Fruit fly (Drosophila melanogaster) whole organism, adult: ENCODE results near the gene Dph3.

ENCODE experiments used
- CG11617 ChIP-seq: fragments of 200-800 bp; sonication (Bioruptor generic); optimal IDR thresholded peaks from 2 replicates; lab custom pipeline; 2017; ENCODE audit warnings: mild to moderate bottlenecking, missing biosample characterization, missing genetic modification reagents, missing genetic modification characterization
- CG12768 ChIP-seq: fragments of 200-800 bp; sonication (Bioruptor generic); optimal IDR thresholded peaks from 2 replicates; lab custom pipeline; 2017; ENCODE audit warnings: missing biosample characterization, missing genetic modification characterization, mild to moderate bottlenecking, moderate library complexity, missing genetic modification reagents
- CG14711 ChIP-seq: fragments of 200-800 bp; sonication (Bioruptor generic); optimal IDR thresholded peaks from 2 replicates; lab custom pipeline; 2018; ENCODE audit warnings: missing biosample characterization, mild to moderate bottlenecking, missing genetic modification characterization, moderate library complexity
- CG1620 ChIP-seq: fragments of 200-800 bp; sonication (Bioruptor generic); optimal IDR thresholded peaks from 2 replicates; lab custom pipeline; 2016; ENCODE audit warnings: missing biosample characterization, missing genetic modification characterization
- CG33017 ChIP-seq: fragments of 200-800 bp; sonication (Bioruptor generic); optimal IDR thresholded peaks from 2 replicates; lab custom pipeline; 2018; ENCODE audit warnings: missing biosample characterization, mild to moderate bottlenecking, missing genetic modification characterization, moderate library complexity
- CG5204 ChIP-seq: fragments of 200-800 bp; sonication (Bioruptor generic); optimal IDR thresholded peaks from 2 replicates; lab custom pipeline; 2016; ENCODE audit warnings: missing biosample characterization, missing genetic modification characterization
- CG7045 ChIP-seq: fragments of 200-800 bp; sonication (Bioruptor generic); optimal IDR thresholded peaks from 2 replicates; lab custom pipeline; 2017; ENCODE audit warnings: missing biosample characterization, mild to moderate bottlenecking, missing genetic modification characterization
- CG7101 ChIP-seq: fragments of 200-800 bp; sonication (Bioruptor generic); optimal IDR thresholded peaks from 2 replicates; lab custom pipeline; 2018; ENCODE audit warnings: missing biosample characterization, mild to moderate bottlenecking, missing genetic modification characterization, moderate library complexity
- Clk ChIP-seq: fragments of 200-800 bp; sonication (Bioruptor generic); optimal IDR thresholded peaks from 2 replicates; lab custom pipeline; 2017; ENCODE audit warnings: missing biosample characterization, missing genetic modification characterization
- Crg-1 ChIP-seq: fragments of 200-800 bp; sonication (Bioruptor generic); optimal IDR thresholded peaks from 2 replicates; lab custom pipeline; 2016; ENCODE audit warnings: missing biosample characterization, missing genetic modification characterization
- Hr96 ChIP-seq: fragments of 200-800 bp; sonication (Bioruptor generic); optimal IDR thresholded peaks from 2 replicates; lab custom pipeline; 2016; ENCODE audit warnings: missing biosample characterization, missing genetic modification characterization
- Mnt ChIP-seq: fragments of 200-800 bp; sonication (Bioruptor generic); optimal IDR thresholded peaks from 2 replicates; lab custom pipeline; 2016; ENCODE audit warnings: missing biosample characterization, mild to moderate bottlenecking, missing genetic modification characterization
- bab1 ChIP-seq: fragments of 200-800 bp; sonication (Bioruptor generic); optimal IDR thresholded peaks from 3 replicates; lab custom pipeline; 2019; ENCODE audit warnings: missing biosample characterization, mild to moderate bottlenecking, missing genetic modification characterization, moderate library complexity
- cic ChIP-seq: fragments of 200-800 bp; sonication (Bioruptor generic); optimal IDR thresholded peaks from 2 replicates; lab custom pipeline; 2017; ENCODE audit warnings: missing biosample characterization, mild to moderate bottlenecking, missing genetic modification characterization, moderate library complexity
- cnc ChIP-seq, 2 experiments: fragments of >200 bp; optimal IDR thresholded peaks; 2 replicates each; lab custom pipeline; 2017
- kay ChIP-seq: fragments of 200-800 bp; sonication (Bioruptor generic); peaks from one replicate; lab custom pipeline; 2016; ENCODE audit warnings: missing biosample characterization, missing genetic modification characterization, borderline replicate concordance
- ovo ChIP-seq: fragments of 200-800 bp; sonication (Bioruptor generic); optimal IDR thresholded peaks from 2 replicates; lab custom pipeline; 2016; ENCODE audit warnings: missing biosample characterization, missing genetic modification characterization
- pad ChIP-seq: fragments of 200-800 bp; sonication (Bioruptor generic); optimal IDR thresholded peaks from 3 replicates; lab custom pipeline; 2017; ENCODE audit warnings: missing biosample characterization, missing genetic modification characterization, mild to moderate bottlenecking, moderate library complexity, missing genetic modification reagents
- tj ChIP-seq: fragments of 200-800 bp; sonication (Bioruptor generic); optimal IDR thresholded peaks from 3 replicates; lab custom pipeline; 2017; ENCODE audit warnings: missing biosample characterization, mild to moderate bottlenecking, missing genetic modification characterization, moderate library complexity
- toe ChIP-seq: fragments of 200-800 bp; sonication (Bioruptor generic); optimal IDR thresholded peaks from 2 replicates; lab custom pipeline; 2016; ENCODE audit warnings: missing biosample characterization, missing genetic modification characterization

The Dph3 gene

DNA sequence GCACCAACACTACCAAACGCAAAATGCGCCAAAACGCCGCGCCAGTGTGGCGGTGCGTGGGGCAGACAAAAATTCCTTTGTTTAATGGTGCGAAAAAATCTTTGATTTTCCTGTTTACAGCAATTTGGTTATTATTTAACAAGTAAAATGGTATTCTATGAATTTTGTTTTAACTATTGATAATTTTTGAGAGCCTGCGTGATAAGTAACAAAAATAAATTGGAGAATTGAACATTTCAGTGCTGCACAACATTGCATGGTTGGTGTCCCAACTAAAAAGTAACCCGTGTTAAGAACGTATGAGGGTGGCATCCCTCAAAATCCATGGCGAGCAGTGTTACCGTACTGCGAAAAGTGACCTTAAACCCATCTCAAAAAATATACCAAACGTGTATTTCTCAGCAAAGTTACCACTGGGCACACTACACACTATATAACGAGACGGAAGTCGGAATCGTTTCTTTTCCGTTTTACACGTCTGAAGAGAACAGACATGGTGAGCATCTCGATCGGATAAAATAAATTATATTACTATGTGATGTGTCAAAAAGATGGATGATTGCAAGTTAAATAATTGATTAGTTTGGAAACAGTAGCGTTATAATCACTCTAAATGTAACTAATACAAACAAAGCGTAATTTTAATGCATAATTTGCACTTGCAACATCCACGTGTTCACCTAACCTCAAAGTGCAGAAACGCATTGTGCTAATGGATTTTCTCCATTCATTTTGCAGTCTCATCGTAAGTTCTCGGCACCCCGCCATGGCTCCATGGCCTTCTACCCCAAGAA is 10.1 kb upstream of the Dph3 start, which contains the start of the genes CG6693 and RpL3:
CG6693 (minus strand) TSS at position 203 of the 794 bp plus-strand sequence.
RpL3 (plus strand) TSS at position 458 of the 794 bp plus-strand sequence.
- TF ChIP-seq pad (GFP tag; lab: Kevin White, UChicago) (peak; percentile 73), tj (GFP tag; lab: Kevin White, UChicago) (peak; percentile 56), cnc (optimal IDR thresholded peaks at IDR 0.05; lab: Kevin White, UChicago) (peak in 1 of 2 experiments; percentile 46), bab1 (GFP tag; lab: Kevin White, UChicago) (peak; percentile 87), toe (GFP tag; lab: Kevin White, UChicago) (peak; percentile 68), CG33017 (peak; percentile 90), ovo (GFP tag; lab: Kevin White, UChicago) (peak; percentile 39), CG14711 (tag; lab: Kevin White, UChicago) (peak; percentile 57), kay (GFP tag; lab: Kevin White, UChicago) (no peak), CG12768 (GFP tag; lab: Kevin White, UChicago) (peak; percentile 85), CG1620 (peak; percentile 73), Mnt (peak; percentile 97), cic (peak; percentile 75), Hr96 (GFP tag; lab: Kevin White, UChicago) (peak; percentile 81), CG11617 (GFP tag; lab: Kevin White, UChicago) (peak; percentile 84), CG7045 (GFP tag; lab: Kevin White, UChicago) (peak; percentile 69), Crg-1 (GFP tag; lab: Kevin White, UChicago) (peak; percentile 78), CG5204 (no peak), CG7101 (tag; lab: Kevin White, UChicago) (peak; percentile 91), Clk (GFP tag; lab: Kevin White, UChicago) (peak; percentile 54)

DNA sequence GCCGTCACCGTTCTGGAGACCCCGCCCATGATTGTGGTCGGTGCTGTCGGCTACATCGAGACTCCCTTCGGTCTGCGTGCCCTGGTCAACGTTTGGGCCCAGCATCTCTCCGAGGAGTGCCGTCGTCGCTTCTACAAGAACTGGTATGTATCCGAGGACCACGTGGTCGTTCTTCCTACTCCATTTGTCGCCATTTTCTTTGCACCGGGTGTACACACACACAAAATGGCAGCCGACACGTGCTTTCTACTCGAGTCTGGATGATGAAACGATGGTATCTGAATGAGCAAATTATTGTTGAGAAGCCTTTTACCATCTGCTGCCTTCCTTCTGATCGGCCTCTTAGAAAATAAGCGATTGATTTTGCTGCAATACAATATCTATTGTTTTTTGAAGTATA is 9.1 kb upstream of the Dph3 start:
- TF ChIP-seq CG7045 (GFP tag; lab: Kevin White, UChicago) = no peak
- no peak for TF ChIP-seq CG7101 (tag; lab: Kevin White, UChicago)
- peak; percentile 3 for TF ChIP-seq Mnt
- no peak for TF ChIP-seq CG12768 (GFP tag; lab: Kevin White, UChicago)

DNA sequence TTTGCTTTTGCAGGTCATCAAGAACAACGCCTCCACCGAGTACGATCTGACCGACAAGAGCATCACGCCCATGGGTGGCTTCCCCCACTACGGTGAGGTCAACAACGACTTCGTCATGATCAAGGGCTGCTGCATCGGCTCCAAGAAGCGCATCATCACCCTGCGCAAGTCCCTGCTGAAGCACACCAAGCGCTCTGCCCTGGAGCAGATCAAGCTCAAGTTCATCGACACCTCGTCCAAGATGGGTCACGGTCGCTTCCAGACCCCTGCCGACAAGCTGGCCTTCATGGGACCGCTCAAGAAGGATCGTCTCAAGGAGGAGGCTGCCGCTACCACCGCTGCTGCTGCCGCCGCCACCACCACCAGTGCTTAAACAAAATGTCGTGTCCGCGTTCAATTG is 7.2 kb upstream of the Dph3 start:
- TF ChIP-seq CG1620 (no peak), Clk (GFP tag; lab: Kevin White, UChicago) (no peak), Crg-1 (GFP tag; lab: Kevin White, UChicago) (no peak), tj (GFP tag; lab: Kevin White, UChicago) (no peak), CG14711 (tag; lab: Kevin White, UChicago) (no peak)

DNA sequence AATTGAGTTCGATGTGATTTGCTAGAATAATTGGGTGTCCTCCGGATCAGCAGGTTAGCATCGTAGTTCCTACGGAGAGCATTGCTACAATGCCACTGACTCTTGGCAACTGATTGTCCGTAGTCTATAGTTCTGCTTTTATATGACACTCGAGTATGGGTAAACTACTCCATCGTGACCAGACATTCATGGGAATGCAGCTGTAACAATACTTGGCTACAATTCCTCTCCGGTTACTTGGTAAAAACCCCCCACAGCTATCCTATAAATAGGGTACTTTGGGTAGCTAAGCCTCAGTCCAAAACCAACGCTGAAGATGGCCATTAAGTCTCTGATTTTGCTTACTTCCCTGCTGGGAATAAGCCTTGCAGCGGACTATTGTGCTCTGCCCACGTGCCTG is 6.5 kb upstream of the Dph3 start, which contains the start of gene scpr-C:
scpr-C (plus strand) TSS at position 301 of the 400 bp plus-strand sequence.
- TF ChIP-seq bab1 (GFP tag; lab: Kevin White, UChicago) (no peak), kay (GFP tag; lab: Kevin White, UChicago) (no peak), cic (no peak), CG7045 (GFP tag; lab: Kevin White, UChicago) (no peak)

DNA sequence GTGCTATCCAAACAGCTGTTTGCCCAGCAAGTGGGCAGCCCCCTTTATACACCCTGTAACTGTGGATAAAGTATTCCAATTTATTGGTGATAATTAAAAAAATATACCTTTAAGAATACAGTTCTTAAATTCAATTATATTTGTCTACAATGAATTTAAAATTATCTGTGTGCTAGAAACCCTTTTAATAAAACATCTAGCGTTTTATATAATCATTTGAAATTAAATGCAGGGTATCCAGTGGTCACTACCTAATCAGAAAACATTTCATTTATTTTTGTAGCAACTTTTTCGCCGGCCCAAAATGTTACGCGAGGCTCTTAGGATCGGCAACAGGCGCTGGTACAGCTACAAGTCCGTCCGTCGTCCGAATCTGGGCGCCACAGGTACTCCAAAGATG is 5.2 kb upstream of the Dph3 start, which contains the start of gene CG17726:
CG17726 (plus strand) TSS at position 267 of the 400 bp plus-strand sequence.
- TF ChIP-seq CG12768 (GFP tag; lab: Kevin White, UChicago) = peak; percentile 89
- TF ChIP-seq Hr96 (GFP tag; lab: Kevin White, UChicago) = no peak
- peak; percentile 66 for TF ChIP-seq pad (GFP tag; lab: Kevin White, UChicago)
- peak; percentile 99 for TF ChIP-seq CG33017
- TF ChIP-seq bab1 (GFP tag; lab: Kevin White, UChicago) = peak; percentile 98
- no peak for TF ChIP-seq CG5204
- peak; percentile 95 for TF ChIP-seq CG11617 (GFP tag; lab: Kevin White, UChicago)
- TF ChIP-seq Mnt = peak; percentile 69
- peak; percentile 91 for TF ChIP-seq CG7045 (GFP tag; lab: Kevin White, UChicago)
- TF ChIP-seq CG7101 (tag; lab: Kevin White, UChicago) = peak; percentile 99
- peak; percentile 68 for TF ChIP-seq tj (GFP tag; lab: Kevin White, UChicago)
- TF ChIP-seq kay (GFP tag; lab: Kevin White, UChicago) = no peak
- peak; percentile 97 for TF ChIP-seq CG14711 (tag; lab: Kevin White, UChicago)
- TF ChIP-seq Clk (GFP tag; lab: Kevin White, UChicago) = no peak
- peak; percentile 62 for TF ChIP-seq cic
- peak; percentile 87 for TF ChIP-seq CG1620
- TF ChIP-seq Crg-1 (GFP tag; lab: Kevin White, UChicago) = peak; percentile 92
- no peak for TF ChIP-seq toe (GFP tag; lab: Kevin White, UChicago)
- peak; percentile 87 for TF ChIP-seq ovo (GFP tag; lab: Kevin White, UChicago)
- no peak for TF ChIP-seq cnc (optimal IDR thresholded peaks at IDR 0.05; lab: Kevin White, UChicago)

DNA sequence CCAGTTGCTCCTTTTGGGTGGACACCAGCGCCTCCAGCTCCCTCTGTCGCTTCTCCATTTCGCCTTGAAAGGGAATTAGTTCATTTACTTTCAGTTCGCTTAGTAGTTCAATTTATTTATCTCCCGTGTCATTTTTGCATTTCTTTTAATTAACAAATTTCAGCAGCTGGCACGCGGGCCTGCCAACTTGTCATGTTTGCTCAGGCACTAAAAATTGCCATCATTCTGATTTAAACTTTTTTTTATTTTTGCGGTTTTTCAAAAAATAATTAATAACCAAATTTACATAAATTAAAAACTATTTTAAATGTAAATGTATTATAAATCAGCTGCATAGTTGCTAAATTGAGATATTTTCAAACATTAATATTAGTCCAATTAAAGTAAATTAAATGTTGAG is 1.3 kb upstream of the Dph3 start, which contains the start of gene GCC88:
GCC88 (minus strand) TSS at position 209 of the 400 bp plus-strand sequence.
- TF ChIP-seq pad (GFP tag; lab: Kevin White, UChicago) = no peak
- no peak for TF ChIP-seq Hr96 (GFP tag; lab: Kevin White, UChicago)
- TF ChIP-seq CG5204 = no peak
- no peak for TF ChIP-seq cnc (optimal IDR thresholded peaks at IDR 0.05; lab: Kevin White, UChicago)
- TF ChIP-seq Crg-1 (GFP tag; lab: Kevin White, UChicago) = no peak
- TF ChIP-seq Clk (GFP tag; lab: Kevin White, UChicago) = no peak
- TF ChIP-seq CG7045 (GFP tag; lab: Kevin White, UChicago) = no peak
- no peak for TF ChIP-seq CG1620
- TF ChIP-seq CG14711 (tag; lab: Kevin White, UChicago) = no peak
- TF ChIP-seq CG7101 (tag; lab: Kevin White, UChicago) = no peak
- no peak for TF ChIP-seq CG12768 (GFP tag; lab: Kevin White, UChicago)
- TF ChIP-seq tj (GFP tag; lab: Kevin White, UChicago) = no peak
